Fruit fly (Drosophila melanogaster) whole organism, embryonic: Measurements from ENCODE around the gene h-cup.

Source experiments
- Awh ChIP-seq: fragments of 200-800 bp; sonication (Bioruptor generic); IDR thresholded peaks from 2 replicates; pipeline ENCODE4, ENCODE4 v1.3.6; 2022; ENCODE audit warnings: missing biosample characterization, missing genetic modification characterization
- CG10654 ChIP-seq: fragments of 200-800 bp; sonication (Bioruptor generic); optimal IDR thresholded peaks from 2 replicates; lab custom pipeline; 2016; ENCODE audit warnings: missing biosample characterization, missing genetic modification characterization
- CG11695 ChIP-seq: fragments of 200-800 bp; sonication (Bioruptor generic); IDR thresholded peaks from 3 replicates; pipeline ENCODE4 v1.3.6; 2022; ENCODE audit warnings: missing biosample characterization, missing genetic modification characterization
- CG11723 ChIP-seq: fragments of 200-800 bp; sonication (Bioruptor generic); optimal IDR thresholded peaks from 2 replicates; lab custom pipeline; 2017; ENCODE audit warnings: missing biosample characterization, mild to moderate bottlenecking, missing genetic modification characterization
- CG1529 ChIP-seq: fragments of 200-800 bp; sonication (Bioruptor generic); optimal IDR thresholded peaks from 3 replicates; lab custom pipeline; 2018; ENCODE audit warnings: missing biosample characterization, missing genetic modification characterization
- CG15601 ChIP-seq: fragments of 200-800 bp; sonication (Bioruptor generic); optimal IDR thresholded peaks from 3 replicates; lab custom pipeline; 2019; ENCODE audit warnings: missing biosample characterization, mild to moderate bottlenecking, missing genetic modification characterization, moderate library complexity
- CG1832 ChIP-seq: fragments of 200-800 bp; sonication (Bioruptor generic); optimal IDR thresholded peaks from 2 replicates; lab custom pipeline; 2017; ENCODE audit warnings: missing biosample characterization, mild to moderate bottlenecking, missing genetic modification characterization, inconsistent platforms
- CG18619 ChIP-seq: fragments of 200-800 bp; sonication (Bioruptor generic); optimal IDR thresholded peaks from 3 replicates; lab custom pipeline; 2017; ENCODE audit warnings: missing biosample characterization, mild to moderate bottlenecking, missing genetic modification characterization
- CG2678 ChIP-seq: fragments of 200-800 bp; sonication (Bioruptor generic); optimal IDR thresholded peaks from 3 replicates; lab custom pipeline; 2019; ENCODE audit warnings: missing biosample characterization, mild to moderate bottlenecking, missing genetic modification characterization, moderate library complexity
- CG32767 ChIP-seq: fragments of 200-800 bp; sonication (Bioruptor generic); IDR thresholded peaks from 2 replicates; pipeline ENCODE4 v1.3.6; 2022; ENCODE audit warnings: missing biosample characterization, missing genetic modification characterization
- CG33213 ChIP-seq: fragments of 200-800 bp; sonication (Bioruptor generic); optimal IDR thresholded peaks from 3 replicates; lab custom pipeline; 2016; ENCODE audit warnings: missing biosample characterization, missing genetic modification characterization
- CG3847 ChIP-seq: fragments of 200-800 bp; sonication (Bioruptor generic); IDR thresholded peaks from 2 replicates; pipeline ENCODE4 v1.3.6; 2022; ENCODE audit warnings: missing biosample characterization, missing genetic modification characterization
- CG4617 ChIP-seq: fragments of 200-800 bp; sonication (Bioruptor generic); optimal IDR thresholded peaks from 3 replicates; lab custom pipeline; 2016; ENCODE audit warnings: missing biosample characterization, missing genetic modification characterization, borderline replicate concordance
- CG4707 ChIP-seq: fragments of 200-800 bp; sonication (Bioruptor generic); optimal IDR thresholded peaks from 2 replicates; lab custom pipeline; 2018; ENCODE audit warnings: missing biosample characterization, mild to moderate bottlenecking, missing genetic modification characterization, moderate library complexity
- CG6813 ChIP-seq: fragments of 200-800 bp; sonication (Bioruptor generic); optimal IDR thresholded peaks from 2 replicates; lab custom pipeline; 2017; ENCODE audit warnings: missing biosample characterization, missing genetic modification characterization, mild to moderate bottlenecking, moderate library complexity, missing genetic modification reagents
- CG7556 ChIP-seq: fragments of 200-800 bp; sonication (Bioruptor generic); optimal IDR thresholded peaks from 2 replicates; lab custom pipeline; 2017; ENCODE audit warnings: missing biosample characterization, mild to moderate bottlenecking, missing genetic modification characterization
- CG8089 ChIP-seq: fragments of 200-800 bp; sonication (Bioruptor generic); optimal IDR thresholded peaks from 3 replicates; lab custom pipeline; 2016; ENCODE audit warnings: missing biosample characterization, missing genetic modification characterization
- CG8388 ChIP-seq: fragments of 200-800 bp; sonication (Bioruptor generic); optimal IDR thresholded peaks from 2 replicates; lab custom pipeline; 2019; ENCODE audit warnings: missing biosample characterization, mild to moderate bottlenecking, missing genetic modification characterization, moderate library complexity
- CG8478 ChIP-seq: fragments of >200 bp; optimal IDR thresholded peaks from 2 replicates; lab custom pipeline; 2018
- CG9215 ChIP-seq: fragments of 200-800 bp; sonication (Bioruptor generic); IDR thresholded peaks from 2 replicates; pipeline ENCODE4 v1.3.6; 2022; ENCODE audit warnings: missing biosample characterization, missing genetic modification characterization
- CG9437 ChIP-seq: fragments of 200-800 bp; sonication (Bioruptor generic); optimal IDR thresholded peaks from 2 replicates; lab custom pipeline; 2018; ENCODE audit warnings: missing biosample characterization, mild to moderate bottlenecking, missing genetic modification characterization
- Camta ChIP-seq: fragments of 200-800 bp; sonication (Bioruptor generic); optimal IDR thresholded peaks from 2 replicates; lab custom pipeline; 2016; ENCODE audit warnings: missing biosample characterization, missing genetic modification characterization
- CoRest ChIP-seq: fragments of 200-800 bp; sonication (Bioruptor generic); optimal IDR thresholded peaks from 3 replicates; lab custom pipeline; 2018; ENCODE audit warnings: missing biosample characterization, mild to moderate bottlenecking, missing genetic modification characterization, moderate library complexity
- Doc2 ChIP-seq: fragments of 200-800 bp; sonication (Bioruptor generic); IDR thresholded peaks from 2 replicates; pipeline ENCODE4 v1.3.6; 2022; ENCODE audit warnings: missing biosample characterization, missing genetic modification characterization
- Eip74EF ChIP-seq, 2 experiments: fragments of 200-800 bp in 1 of 2; fragments of >200 bp in 1 of 2; sonication (Bioruptor generic) in 1 of 2; optimal IDR thresholded peaks; 2 replicates each; lab custom pipeline; 2017 to 2019; ENCODE audit warnings: missing biosample characterization in 2 of 2, missing genetic modification characterization in 2 of 2, mild to moderate bottlenecking in 1 of 2, moderate library complexity in 1 of 2
- Fer1 ChIP-seq: fragments of 200-800 bp; sonication (Bioruptor generic); optimal IDR thresholded peaks from 2 replicates; lab custom pipeline; 2017; ENCODE audit warnings: missing biosample characterization, mild to moderate bottlenecking, missing genetic modification characterization
- HLH4C ChIP-seq: fragments of 200-800 bp; sonication (Bioruptor generic); IDR thresholded peaks from 3 replicates; pipeline ENCODE4 v1.3.6; 2022; ENCODE audit warnings: missing biosample characterization, missing genetic modification characterization; ENCODE audit not compliant: partially characterized antibody
- Hey ChIP-seq: fragments of 200-800 bp; sonication (Bioruptor generic); optimal IDR thresholded peaks from 3 replicates; lab custom pipeline; 2018; ENCODE audit warnings: missing biosample characterization, mild to moderate bottlenecking, missing genetic modification characterization
- Lpt ChIP-seq: fragments of >200 bp; optimal IDR thresholded peaks from 2 replicates; lab custom pipeline; 2018; ENCODE audit warnings: missing biosample characterization, missing genetic modification characterization
- Spps ChIP-seq: fragments of 200-800 bp; sonication (Bioruptor generic); optimal IDR thresholded peaks from 2 replicates; lab custom pipeline; 2018; ENCODE audit warnings: missing biosample characterization, mild to moderate bottlenecking, missing genetic modification characterization
- abd-A ChIP-seq: fragments of 200-800 bp; sonication (Bioruptor generic); optimal IDR thresholded peaks from 3 replicates; lab custom pipeline; 2019; ENCODE audit warnings: missing biosample characterization, mild to moderate bottlenecking, missing genetic modification characterization, moderate library complexity
- amos ChIP-seq: fragments of 200-800 bp; sonication (Bioruptor generic); IDR thresholded peaks from 2 replicates; pipeline ENCODE4 v1.3.6; 2022; ENCODE audit warnings: missing biosample characterization, missing genetic modification characterization; ENCODE audit not compliant: partially characterized antibody
- az2 ChIP-seq: fragments of 200-800 bp; sonication (Bioruptor generic); optimal IDR thresholded peaks from 3 replicates; lab custom pipeline; 2016; ENCODE audit warnings: missing biosample characterization, missing genetic modification characterization
- cas ChIP-seq: fragments of 200-800 bp; sonication (Bioruptor generic); IDR thresholded peaks from 2 replicates; pipeline ENCODE4 v1.3.6; 2022; ENCODE audit warnings: missing biosample characterization, missing genetic modification characterization
- crol ChIP-seq: fragments of 200-800 bp; sonication (Bioruptor generic); IDR thresholded peaks from 2 replicates; pipeline ENCODE4 v1.3.6; 2022; ENCODE audit warnings: missing biosample characterization, missing genetic modification characterization
- da ChIP-seq: fragments of 200-800 bp; sonication (Bioruptor generic); optimal IDR thresholded peaks from 2 replicates; lab custom pipeline; 2016; ENCODE audit warnings: missing biosample characterization, missing genetic modification characterization
- dm ChIP-seq: fragments of 200-800 bp; sonication (Bioruptor generic); optimal IDR thresholded peaks from 3 replicates; lab custom pipeline; 2016; ENCODE audit warnings: missing biosample characterization, missing genetic modification characterization
- dmrt99B ChIP-seq: fragments of 200-800 bp; sonication (Bioruptor generic); optimal IDR thresholded peaks from 2 replicates; lab custom pipeline; 2018; ENCODE audit warnings: missing biosample characterization, mild to moderate bottlenecking, missing genetic modification characterization, moderate library complexity
- ems ChIP-seq: fragments of 200-800 bp; sonication (Bioruptor generic); optimal IDR thresholded peaks from 3 replicates; lab custom pipeline; 2016; ENCODE audit warnings: missing biosample characterization, missing genetic modification characterization
- en ChIP-seq: fragments of 200-800 bp; sonication (Bioruptor generic); optimal IDR thresholded peaks from 2 replicates; lab custom pipeline; 2016; ENCODE audit warnings: missing biosample characterization, missing genetic modification characterization
- gsb ChIP-seq: fragments of 200-800 bp; sonication (Bioruptor generic); IDR thresholded peaks from 2 replicates; pipeline ENCODE4 v1.3.6; 2022; ENCODE audit warnings: missing biosample characterization, missing genetic modification characterization
- gsb-n ChIP-seq: fragments of 200-800 bp; sonication (Bioruptor generic); optimal IDR thresholded peaks from 3 replicates; lab custom pipeline; 2018; ENCODE audit warnings: missing biosample characterization, mild to moderate bottlenecking, missing genetic modification characterization
- her ChIP-seq: fragments of 200-800 bp; sonication (Bioruptor generic); optimal IDR thresholded peaks from 2 replicates; lab custom pipeline; 2016; ENCODE audit warnings: missing biosample characterization, missing genetic modification characterization
- ind ChIP-seq: fragments of 200-800 bp; sonication (Bioruptor generic); optimal IDR thresholded peaks from 3 replicates; lab custom pipeline; 2016; ENCODE audit warnings: missing biosample characterization, missing genetic modification characterization
- knrl ChIP-seq: fragments of 200-800 bp; sonication (Bioruptor generic); IDR thresholded peaks from 3 replicates; pipeline ENCODE4 v1.3.6; 2022; ENCODE audit warnings: missing biosample characterization, missing genetic modification characterization; ENCODE audit not compliant: partially characterized antibody
- mld ChIP-seq: fragments of 200-800 bp; sonication (Bioruptor generic); IDR thresholded peaks from 3 replicates; pipeline ENCODE4 v1.3.6; 2022; ENCODE audit warnings: missing biosample characterization, missing genetic modification characterization; ENCODE audit not compliant: partially characterized antibody
- nom ChIP-seq: fragments of 200-800 bp; sonication (Bioruptor generic); optimal IDR thresholded peaks from 2 replicates; lab custom pipeline; 2017; ENCODE audit warnings: missing biosample characterization, missing genetic modification characterization, mild to moderate bottlenecking, moderate library complexity, missing genetic modification reagents
- run ChIP-seq: fragments of 200-800 bp; sonication (Bioruptor generic); optimal IDR thresholded peaks from 3 replicates; lab custom pipeline; 2018; ENCODE audit warnings: missing biosample characterization, mild to moderate bottlenecking, missing genetic modification characterization
- stc ChIP-seq: fragments of 200-800 bp; sonication (Bioruptor generic); IDR thresholded peaks from 2 replicates; pipeline ENCODE4 v1.3.6; 2022; ENCODE audit warnings: missing biosample characterization, missing genetic modification characterization
- unc-4 ChIP-seq: fragments of 200-800 bp; sonication (Bioruptor generic); IDR thresholded peaks from 2 replicates; pipeline ENCODE4 v1.3.6; 2022; ENCODE audit warnings: missing biosample characterization, missing genetic modification characterization; ENCODE audit not compliant: partially characterized antibody
- usp ChIP-seq: fragments of >200 bp; optimal IDR thresholded peaks from 2 replicates; lab custom pipeline; 2017; ENCODE audit warnings: missing biosample characterization, missing genetic modification characterization

Gene h-cup

DNA sequence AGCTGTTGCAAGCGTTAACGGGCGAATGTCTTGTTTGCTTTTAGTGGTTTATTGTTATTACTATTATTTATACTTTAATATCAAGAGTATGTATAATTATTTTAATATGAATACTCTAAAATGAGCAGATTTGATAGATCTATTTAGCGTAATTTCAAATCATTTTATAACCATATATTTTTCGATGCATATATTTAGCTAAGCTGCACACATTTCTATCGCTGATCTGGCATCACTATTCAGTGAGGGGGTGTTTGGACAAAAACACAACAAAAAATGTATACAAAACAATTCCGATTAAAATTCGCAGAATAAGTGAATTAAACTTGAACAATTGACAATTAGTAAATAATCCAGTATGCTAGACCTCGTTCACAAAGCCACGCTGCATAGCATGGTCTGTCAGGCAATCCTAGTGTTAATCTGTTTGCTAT is 31.7 kb downstream of the h-cup start, which contains the start of the genes Trs33 and Tmtc4 (continued):
- no peak for TF ChIP-seq CG18619
- TF ChIP-seq her (GFP tag; lab: Kevin White, UChicago) = no peak
- peak in 1 of 2 experiments; percentile 17 for TF ChIP-seq Eip74EF (GFP tag; optimal IDR thresholded peaks at IDR 0.05; lab: Kevin White, UChicago)
- TF ChIP-seq stc = no peak
- no peak for TF ChIP-seq CG6813
- TF ChIP-seq CG7556 (GFP tag; lab: Kevin White, UChicago) = peak; percentile 34
- TF ChIP-seq Fer1 (GFP tag; lab: Kevin White, UChicago) = peak; percentile 56
- no peak for TF ChIP-seq da (GFP tag; lab: Kevin White, UChicago)
- TF ChIP-seq CG15601 (tag; lab: Kevin White, UChicago) = peak; percentile 31
- TF ChIP-seq knrl (GFP tag; lab: Robert Waterston, UW) = no peak
- TF ChIP-seq Hey (tag; lab: Kevin White, UChicago) = no peak
- no peak for TF ChIP-seq CG11695 (GFP tag; lab: Robert Waterston, UW)
- no peak for TF ChIP-seq dmrt99B (tag; lab: Kevin White, UChicago)
- no peak for TF ChIP-seq Doc2 (GFP tag; lab: Robert Waterston, UW)
- no peak for TF ChIP-seq CG3847 (GFP tag; lab: Robert Waterston, UW)
- TF ChIP-seq ems (GFP tag; lab: Kevin White, UChicago) = no peak
- TF ChIP-seq gsb-n = peak; percentile 58
- TF ChIP-seq Awh (GFP tag; lab: Robert Waterston, UW) = no peak
- no peak for TF ChIP-seq dm
- no peak for TF ChIP-seq gsb
- no peak for TF ChIP-seq CG8089 (GFP tag; lab: Kevin White, UChicago)
- no peak for TF ChIP-seq Camta (GFP tag; lab: Kevin White, UChicago)
- TF ChIP-seq CG33213 (GFP tag; lab: Kevin White, UChicago) = no peak
- TF ChIP-seq Lpt (GFP tag; lab: Kevin White, UChicago) = no peak
- peak; percentile 27; the same call in 1 of the 2 replicates for TF ChIP-seq crol
- TF ChIP-seq HLH4C = no peak
- TF ChIP-seq CG4617 (GFP tag; lab: Kevin White, UChicago) = peak; percentile 72
- TF ChIP-seq CG10654 (GFP tag; lab: Kevin White, UChicago) = peak; percentile 20
- TF ChIP-seq CG8478 (lab: Kevin White, UChicago) = no peak
- TF ChIP-seq Spps (tag; lab: Kevin White, UChicago) = no peak
- no peak for TF ChIP-seq amos (GFP tag; lab: Robert Waterston, UW)
- TF ChIP-seq nom (GFP tag; lab: Kevin White, UChicago) = no peak
- TF ChIP-seq en (GFP tag; lab: Kevin White, UChicago) = no peak
- peak; percentile 35 for TF ChIP-seq CG8388 (GFP tag; lab: Kevin White, UChicago)
- TF ChIP-seq usp (GFP tag; lab: Kevin White, UChicago) = no peak
- TF ChIP-seq CG2678 (tag; lab: Kevin White, UChicago) = peak; percentile 64
- no peak for TF ChIP-seq CG9437 (GFP tag; lab: Kevin White, UChicago)
- TF ChIP-seq run = peak; percentile 18
- no peak for TF ChIP-seq cas (GFP tag; lab: Robert Waterston, UW)
- no peak for TF ChIP-seq CG1832 (GFP tag; lab: Kevin White, UChicago)
- peak; percentile 6 for TF ChIP-seq CG11723
- peak; percentile 50 for TF ChIP-seq ind
- peak; percentile 51 for TF ChIP-seq CoRest (tag; lab: Kevin White, UChicago)
- no peak for TF ChIP-seq CG1529 (GFP tag; lab: Kevin White, UChicago)
- peak; percentile 22; the same call in 1 of the 2 replicates for TF ChIP-seq CG32767 (GFP tag; lab: Robert Waterston, UW)
- no peak for TF ChIP-seq CG9215 (GFP tag; lab: Robert Waterston, UW)
- TF ChIP-seq CG4707 (GFP tag; lab: Kevin White, UChicago) = no peak
- peak; percentile 22 for TF ChIP-seq az2
- no peak for TF ChIP-seq unc-4
- TF ChIP-seq mld = no peak
- no peak for TF ChIP-seq abd-A (tag; lab: Kevin White, UChicago)
